Worm (Caenorhabditis elegans) whole organism, L3 larva: Measurements from ENCODE around the gene str-166.

Experiments used
- R02D3.7 ChIP-seq: fragments of 150-350 bp; optimal IDR thresholded peaks from 2 replicates; lab custom pipeline; 2014; ENCODE audit warnings: missing biosample characterization, missing genetic modification characterization
- ZK546.5 ChIP-seq: sonication (generic microtip); optimal IDR thresholded peaks from 2 replicates; lab custom pipeline; 2017; ENCODE audit warnings: missing biosample characterization, missing genetic modification characterization
- aly-2 ChIP-seq: fragments of 150-350 bp; optimal IDR thresholded peaks from 2 replicates; lab custom pipeline; 2014; ENCODE audit warnings: missing biosample characterization, missing genetic modification characterization
- ama-1 ChIP-seq: fragments of 150-350 bp; optimal IDR thresholded peaks from 2 replicates; lab custom pipeline; 2018
- ceh-16 ChIP-seq: sonication (generic microtip); optimal IDR thresholded peaks from 2 replicates; lab custom pipeline; 2017; ENCODE audit warnings: missing biosample characterization, missing genetic modification characterization
- ceh-28 ChIP-seq: fragments of 150-350 bp; optimal IDR thresholded peaks from 2 replicates; lab custom pipeline; 2014; ENCODE audit warnings: missing biosample characterization, missing genetic modification reagents, missing genetic modification characterization
- ceh-82 ChIP-seq: fragments of 150-350 bp; optimal IDR thresholded peaks from 2 replicates; lab custom pipeline; 2014; ENCODE audit warnings: missing biosample characterization, missing genetic modification characterization
- ceh-9 ChIP-seq: sonication (generic microtip); optimal IDR thresholded peaks from 2 replicates; lab custom pipeline; 2018; ENCODE audit warnings: missing biosample characterization, missing genetic modification characterization
- daf-12 ChIP-seq: fragments of 150-350 bp; optimal IDR thresholded peaks from 2 replicates; lab custom pipeline; 2014; ENCODE audit warnings: missing biosample characterization, missing genetic modification reagents, missing genetic modification characterization
- egl-27 ChIP-seq: sonication (generic microtip); optimal IDR thresholded peaks from 4 replicates; lab custom pipeline; 2017; ENCODE audit warnings: missing biosample characterization, missing genetic modification reagents, missing genetic modification characterization
- egl-5 ChIP-seq: fragments of 150-350 bp; optimal IDR thresholded peaks from 2 replicates; lab custom pipeline; 2017; ENCODE audit warnings: missing biosample characterization, missing genetic modification reagents, missing genetic modification characterization, inconsistent platforms
- elt-1 ChIP-seq: fragments of 150-350 bp; optimal IDR thresholded peaks from 2 replicates; lab custom pipeline; 2014; ENCODE audit warnings: missing biosample characterization, missing genetic modification characterization
- elt-2 ChIP-seq: sonication (generic microtip); optimal IDR thresholded peaks from 2 replicates; lab custom pipeline; 2016; ENCODE audit warnings: missing genetic modification reagents, mild to moderate bottlenecking, missing genetic modification characterization, missing compliant biosample characterization
- elt-3 ChIP-seq, 3 experiments: fragments of 150-350 bp in 1 of 3; sonication (generic microtip) in 2 of 3; optimal IDR thresholded peaks; 2 replicates in 2 of 3; 4 replicates in 1 of 3; lab custom pipeline; 2014 to 2017; ENCODE audit warnings: missing biosample characterization in 3 of 3, missing genetic modification characterization in 3 of 3
- eor-1 ChIP-seq, 2 experiments: fragments of 150-350 bp; optimal IDR thresholded peaks; 2 replicates each; lab custom pipeline; 2014 to 2018; ENCODE audit warnings: missing biosample characterization in 2 of 2, missing genetic modification characterization in 2 of 2
- fkh-10 ChIP-seq: sonication (generic microtip); optimal IDR thresholded peaks from 2 replicates; lab custom pipeline; 2017; ENCODE audit warnings: missing biosample characterization, missing genetic modification reagents, missing genetic modification characterization
- fkh-2 ChIP-seq: fragments of 150-350 bp; optimal IDR thresholded peaks from 2 replicates; lab custom pipeline; 2014; ENCODE audit warnings: missing biosample characterization, missing genetic modification reagents, missing genetic modification characterization
- fos-1 ChIP-seq: fragments of 150-350 bp; optimal IDR thresholded peaks from 2 replicates; lab custom pipeline; 2014; ENCODE audit warnings: missing biosample characterization, missing genetic modification characterization
- hmg-11 ChIP-seq: sonication (generic microtip); optimal IDR thresholded peaks from 2 replicates; lab custom pipeline; 2016; ENCODE audit warnings: missing genetic modification characterization, missing compliant biosample characterization
- jun-1 ChIP-seq: fragments of 150-350 bp; optimal IDR thresholded peaks from 2 replicates; lab custom pipeline; 2014; ENCODE audit warnings: missing biosample characterization, missing genetic modification reagents, missing genetic modification characterization
- lin-15B ChIP-seq: fragments of 150-350 bp; optimal IDR thresholded peaks from 2 replicates; lab custom pipeline; 2014; ENCODE audit warnings: missing biosample characterization, missing genetic modification characterization
- lin-39 ChIP-seq: fragments of 150-350 bp; optimal IDR thresholded peaks from 2 replicates; lab custom pipeline; 2018; ENCODE audit warnings: missing biosample characterization, missing genetic modification reagents, missing genetic modification characterization
- lsy-12 ChIP-seq: sonication (generic microtip); optimal IDR thresholded peaks from 2 replicates; lab custom pipeline; 2016; ENCODE audit warnings: mild to moderate bottlenecking, missing genetic modification characterization, missing compliant biosample characterization
- mdl-1 ChIP-seq: fragments of 150-350 bp; optimal IDR thresholded peaks from 2 replicates; lab custom pipeline; 2014; ENCODE audit warnings: missing biosample characterization, missing genetic modification characterization
- mml-1 ChIP-seq: fragments of 150-350 bp; sonication (generic microtip); optimal IDR thresholded peaks from 3 replicates; lab custom pipeline; 2014; ENCODE audit warnings: missing biosample characterization, missing genetic modification characterization
- nfya-1 ChIP-seq: sonication (generic microtip); optimal IDR thresholded peaks from 2 replicates; lab custom pipeline; 2017; ENCODE audit warnings: missing genetic modification characterization, mild to moderate bottlenecking, missing compliant biosample characterization, antibody characterized with exemption, moderate library complexity; ENCODE audit not compliant: insufficient read depth
- nhr-11 ChIP-seq: fragments of 150-350 bp; optimal IDR thresholded peaks from 2 replicates; lab custom pipeline; 2014; ENCODE audit warnings: missing biosample characterization, missing genetic modification characterization
- nhr-12 ChIP-seq: fragments of 150-350 bp; optimal IDR thresholded peaks from 2 replicates; lab custom pipeline; 2014; ENCODE audit warnings: missing biosample characterization, missing genetic modification characterization
- nhr-23 ChIP-seq: fragments of 150-350 bp; optimal IDR thresholded peaks from 2 replicates; lab custom pipeline; 2014; ENCODE audit warnings: missing biosample characterization, missing genetic modification reagents, missing genetic modification characterization
- nhr-237 ChIP-seq: fragments of 150-350 bp; optimal IDR thresholded peaks from 2 replicates; lab custom pipeline; 2014; ENCODE audit warnings: missing biosample characterization, missing genetic modification characterization
- nhr-25 ChIP-seq: sonication (generic microtip); optimal IDR thresholded peaks from 2 replicates; lab custom pipeline; 2017; ENCODE audit warnings: missing biosample characterization, missing genetic modification characterization
- nhr-28 ChIP-seq: fragments of 150-350 bp; optimal IDR thresholded peaks from 2 replicates; lab custom pipeline; 2014; ENCODE audit warnings: missing biosample characterization, missing genetic modification characterization
- nhr-43 ChIP-seq: sonication (generic microtip); optimal IDR thresholded peaks from 2 replicates; lab custom pipeline; 2016; ENCODE audit warnings: mild to moderate bottlenecking, missing genetic modification characterization, missing compliant biosample characterization; ENCODE audit not compliant: poor library complexity, severe bottlenecking
- nhr-67 ChIP-seq: fragments of 150-350 bp; optimal IDR thresholded peaks from 2 replicates; lab custom pipeline; 2014; ENCODE audit warnings: missing biosample characterization, missing genetic modification characterization
- nhr-76 ChIP-seq: fragments of 150-350 bp; sonication (generic microtip); optimal IDR thresholded peaks from 5 replicates; lab custom pipeline; 2014; ENCODE audit warnings: missing biosample characterization, missing genetic modification characterization
- nhr-77 ChIP-seq: fragments of 150-350 bp; optimal IDR thresholded peaks from 2 replicates; lab custom pipeline; 2014; ENCODE audit warnings: missing biosample characterization, missing genetic modification characterization
- pha-4 ChIP-seq: fragments of 150-350 bp; optimal IDR thresholded peaks from 2 replicates; lab custom pipeline; 2014; ENCODE audit warnings: missing biosample characterization, missing genetic modification reagents, missing genetic modification characterization
- pqm-1 ChIP-seq: fragments of 150-350 bp; optimal IDR thresholded peaks from 2 replicates; lab custom pipeline; 2017; ENCODE audit warnings: missing biosample characterization, missing genetic modification characterization, inconsistent platforms
- sea-2 ChIP-seq: fragments of 150-350 bp; sonication (generic microtip); optimal IDR thresholded peaks from 4 replicates; lab custom pipeline; 2014; ENCODE audit warnings: missing biosample characterization, missing genetic modification reagents, missing genetic modification characterization
- skn-1 ChIP-seq: fragments of 150-350 bp; optimal IDR thresholded peaks from 2 replicates; lab custom pipeline; 2014; ENCODE audit warnings: missing biosample characterization, missing genetic modification characterization
- snpc-4 ChIP-seq: fragments of 150-350 bp; optimal IDR thresholded peaks from 2 replicates; lab custom pipeline; 2014; ENCODE audit warnings: missing biosample characterization, missing genetic modification characterization
- tbx-2 ChIP-seq: sonication (generic microtip); optimal IDR thresholded peaks from 2 replicates; lab custom pipeline; 2016; ENCODE audit warnings: mild to moderate bottlenecking, missing genetic modification characterization, missing compliant biosample characterization
- unc-39 ChIP-seq: sonication (generic microtip); optimal IDR thresholded peaks from 4 replicates; lab custom pipeline; 2017; ENCODE audit warnings: missing biosample characterization, missing genetic modification characterization
- unc-62 ChIP-seq: fragments of 150-350 bp; sonication (generic microtip); optimal IDR thresholded peaks from 4 replicates; lab custom pipeline; 2014; ENCODE audit warnings: missing biosample characterization, missing genetic modification reagents, missing genetic modification characterization
- zag-1 ChIP-seq: fragments of 150-350 bp; optimal IDR thresholded peaks from 2 replicates; lab custom pipeline; 2014; ENCODE audit warnings: missing biosample characterization, missing genetic modification characterization
- ztf-11 ChIP-seq: fragments of 150-350 bp; optimal IDR thresholded peaks from 2 replicates; lab custom pipeline; 2014; ENCODE audit warnings: missing biosample characterization, missing genetic modification characterization
- ztf-4 ChIP-seq: fragments of 150-350 bp; optimal IDR thresholded peaks from 2 replicates; lab custom pipeline; 2014; ENCODE audit warnings: missing biosample characterization, missing genetic modification characterization

Gene str-166

DNA sequence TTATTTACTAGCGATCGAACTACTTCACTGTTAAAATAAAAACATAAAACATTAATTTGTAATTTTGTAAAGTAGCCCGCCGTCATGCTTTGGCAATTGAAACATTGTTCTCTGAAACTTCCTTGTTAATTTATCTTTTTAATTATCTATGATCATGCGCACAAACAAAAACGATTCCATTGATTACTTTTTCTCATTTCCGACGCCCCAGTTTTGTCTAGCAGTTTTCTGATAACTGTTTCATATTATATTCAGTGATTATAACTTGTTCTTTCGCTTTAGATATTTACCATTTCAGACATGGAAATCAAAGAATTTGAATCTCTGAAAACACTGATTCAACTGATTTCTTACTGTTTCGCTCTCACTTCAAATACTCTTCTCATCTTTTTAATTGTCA, 7.0 kb upstream of the str-166 start, which contains the start of gene str-170:
Gene str-170, plus strand, starts transcription at position 301 of the 400 bp plus-strand sequence.
- no peak for TF ChIP-seq R02D3.7
- TF ChIP-seq fkh-2, result no peak
- no peak for TF ChIP-seq jun-1
- TF ChIP-seq snpc-4, result no peak
- no peak for TF ChIP-seq ama-1 (lab: Kevin White, UChicago)
- no peak for TF ChIP-seq fkh-10 (GFP tag; lab: Kevin White, UChicago)
- TF ChIP-seq aly-2, result no peak

DNA sequence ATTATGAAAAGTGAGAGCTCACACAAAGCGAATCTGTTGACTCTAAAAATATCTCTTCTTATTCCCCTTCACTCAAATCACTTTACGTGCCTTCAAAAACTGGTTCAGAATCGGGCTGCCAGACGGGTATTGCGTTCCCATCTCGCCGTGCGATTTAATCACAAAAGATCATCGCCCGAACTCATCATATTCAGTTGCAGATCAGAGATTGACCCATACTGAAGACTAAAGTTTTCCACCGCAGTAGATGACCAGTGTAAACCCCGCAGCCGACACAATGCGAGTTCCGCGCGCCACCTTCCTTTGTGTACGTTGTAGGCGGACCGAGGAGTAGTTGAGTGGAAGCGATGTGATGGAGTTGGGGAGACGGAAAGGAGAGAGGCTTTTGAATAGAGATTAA, 3.5 kb upstream of the str-166 start:
- TF ChIP-seq hmg-11 (tag; lab: Kevin White, UChicago) (no peak), ceh-28 (tag; lab: Kevin White, UChicago) (no peak), R02D3.7 (peak; percentile 46), ZK546.5 (tag; lab: Kevin White, UChicago) (no peak), nhr-12 (tag; lab: Kevin White, UChicago) (no peak), ztf-11 (tag; lab: Kevin White, UChicago) (no peak), aly-2 (no peak), ama-1 (lab: Kevin White, UChicago) (peak; percentile 88), elt-2 (no peak), ceh-9 (tag; lab: Kevin White, UChicago) (no peak), ztf-4 (tag; lab: Kevin White, UChicago) (no peak), tbx-2 (tag; lab: Kevin White, UChicago) (no peak), lsy-12 (tag; lab: Kevin White, UChicago) (no peak), fkh-10 (GFP tag; lab: Kevin White, UChicago) (no peak), nhr-76 (tag; lab: Kevin White, UChicago) (no peak), nhr-67 (tag; lab: Kevin White, UChicago) (no peak), eor-1 (tag; optimal IDR thresholded peaks at IDR 0.05; lab: Kevin White, UChicago) (no peak), lin-39 (tag; lab: Kevin White, UChicago) (peak; percentile 7), nhr-77 (tag; lab: Kevin White, UChicago) (no peak), nfya-1 (peak; percentile 70), lin-15B (tag; lab: Kevin White, UChicago) (peak; percentile 43), fos-1 (no peak), mml-1 (tag; lab: Kevin White, UChicago) (no peak), elt-1 (tag; lab: Kevin White, UChicago) (peak; percentile 60), pqm-1 (peak; percentile 9), egl-5 (tag; lab: Kevin White, UChicago) (no peak), jun-1 (no peak), nhr-237 (no peak), skn-1 (tag; lab: Kevin White, UChicago) (no peak), fkh-2 (no peak), unc-39 (tag; lab: Kevin White, UChicago) (no peak), zag-1 (tag; lab: Kevin White, UChicago) (no peak), sea-2 (no peak), nhr-28 (tag; lab: Kevin White, UChicago) (no peak), nhr-25 (tag; lab: Kevin White, UChicago) (peak; percentile 83), egl-27 (no peak), nhr-43 (tag; lab: Kevin White, UChicago) (peak; percentile 80), elt-3 (tag; optimal IDR thresholded peaks at IDR 0.05; lab: Kevin White, UChicago) (peak in 1 of 3 experiments; percentile 49), unc-62 (GFP tag; lab: Kevin White, UChicago) (peak; percentile 68), daf-12 (tag; lab: Kevin White, UChicago) (no peak), nhr-11 (tag; lab: Kevin White, UChicago) (no peak), ceh-16 (tag; lab: Kevin White, UChicago) (no peak), ceh-82 (tag; lab: Kevin White, UChicago) (no peak), nhr-23 (peak; percentile 64), mdl-1 (no peak), pha-4 (no peak), snpc-4 (peak; percentile 98)
- TF ChIP-seq, all 47 proteins: peak for 13
